Worm (Caenorhabditis elegans): ENCODE measurements around the gene alh-13.

ce11 chrX:12813539-12813938, 31.3 kb downstream of the alh-13 start, which contains the start of gene gei-3:
- TF ChIP-seq elt-3 (tag; optimal IDR thresholded peaks at IDR 0.05), result no peak
- no peak for TF ChIP-seq efl-1 (optimal IDR thresholded peaks at IDR 0.05)
- TF ChIP-seq efl-1 (GFP tag; optimal IDR thresholded peaks at IDR 0.05 in 1 of 2), result no peak
- no peak for TF ChIP-seq snpc-4 (tag; optimal IDR thresholded peaks at IDR 0.05)
